Fruit fly (Drosophila melanogaster) S2 (cell line): Measurements from ENCODE around the gene CG33946.

Experiments
- CG8478 ChIP-seq: fragments of >200 bp; optimal IDR thresholded peaks from 2 replicates; lab custom pipeline; 2018
- CTCF ChIP-seq, 2 experiments: fragments of >200 bp; optimal IDR thresholded peaks; 2 replicates each; lab custom pipeline; 2018

CG33946 gene

DNA sequence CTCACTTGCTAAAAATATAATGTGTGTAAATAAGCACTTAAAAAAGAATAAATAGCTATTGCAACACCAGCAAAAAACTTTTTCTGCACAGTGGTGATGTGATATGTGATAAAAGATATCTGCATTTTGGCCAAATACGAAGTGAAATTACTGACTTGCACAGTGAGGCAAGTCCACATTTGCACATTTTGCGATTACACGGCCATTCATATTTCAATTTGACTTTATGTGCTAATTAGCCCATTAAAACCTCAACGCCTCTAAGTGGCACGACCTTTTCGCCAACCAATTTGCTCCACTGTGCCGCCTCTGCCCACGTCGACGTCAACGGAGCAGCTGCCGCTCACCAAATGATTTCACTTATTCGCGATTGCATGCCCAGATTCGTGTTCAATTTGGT, at the start of gene CG33946:
Gene CG33946, plus strand, starts transcription at position 392 of the 400 bp plus-strand sequence.
- TF ChIP-seq CTCF (optimal IDR thresholded peaks at IDR 0.05; lab: Kevin White, UChicago) = no peak
- TF ChIP-seq CG8478 = no peak

DNA sequence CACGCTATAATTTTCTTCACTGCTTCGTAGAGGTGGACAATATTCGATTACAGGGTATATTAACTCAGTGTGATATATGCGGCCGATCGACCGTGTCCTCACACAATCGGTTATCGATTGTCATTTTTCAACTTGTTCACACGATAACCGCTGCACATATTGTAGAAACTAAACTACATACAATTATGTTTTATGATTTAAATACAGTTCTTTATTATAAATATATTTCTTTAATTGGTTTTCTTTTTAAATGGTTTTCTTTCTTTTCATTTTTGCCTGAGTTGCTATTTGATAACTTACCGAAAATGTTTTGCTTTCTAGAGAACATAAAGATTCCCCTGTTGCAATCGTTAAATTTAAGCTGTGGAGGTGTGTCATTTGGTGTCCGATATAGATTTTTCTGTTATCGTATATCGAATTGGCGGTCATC, 46.5 kb upstream of the CG33946 start, which contains the start of the genes fmt and CG7376:
Gene fmt, minus strand, starts transcription at position 55 of the 430 bp plus-strand sequence.
Gene CG7376, plus strand, starts transcription at position 423 of the 430 bp plus-strand sequence.
- TF ChIP-seq CG8478 (no peak), CTCF (optimal IDR thresholded peaks at IDR 0.05; lab: Kevin White, UChicago) (no peak)

DNA sequence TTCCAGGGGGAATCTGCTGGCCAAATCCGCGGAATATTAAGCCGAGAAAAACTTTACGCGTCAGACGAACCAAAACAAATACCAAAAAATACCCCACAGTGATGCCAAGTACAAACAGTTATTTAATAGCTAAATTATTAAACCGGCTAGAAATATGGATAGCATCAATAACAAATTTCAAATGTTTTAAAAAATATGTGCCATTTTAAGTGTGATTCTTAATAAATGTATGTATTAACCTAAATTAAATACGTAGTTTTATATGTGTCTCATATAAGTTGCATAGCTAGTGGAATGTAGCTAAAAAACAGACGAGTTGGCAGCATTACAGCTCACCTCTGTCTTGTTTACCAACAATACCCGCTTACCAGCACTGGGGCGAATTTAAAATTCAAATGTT, 38.6 kb upstream of the CG33946 start, which contains the start of gene CG10274:
Gene CG10274, minus strand, starts transcription at position 54 of the 400 bp plus-strand sequence.
- TF ChIP-seq CG8478 (no peak), CTCF (optimal IDR thresholded peaks at IDR 0.05; lab: Kevin White, UChicago) (no peak)

DNA sequence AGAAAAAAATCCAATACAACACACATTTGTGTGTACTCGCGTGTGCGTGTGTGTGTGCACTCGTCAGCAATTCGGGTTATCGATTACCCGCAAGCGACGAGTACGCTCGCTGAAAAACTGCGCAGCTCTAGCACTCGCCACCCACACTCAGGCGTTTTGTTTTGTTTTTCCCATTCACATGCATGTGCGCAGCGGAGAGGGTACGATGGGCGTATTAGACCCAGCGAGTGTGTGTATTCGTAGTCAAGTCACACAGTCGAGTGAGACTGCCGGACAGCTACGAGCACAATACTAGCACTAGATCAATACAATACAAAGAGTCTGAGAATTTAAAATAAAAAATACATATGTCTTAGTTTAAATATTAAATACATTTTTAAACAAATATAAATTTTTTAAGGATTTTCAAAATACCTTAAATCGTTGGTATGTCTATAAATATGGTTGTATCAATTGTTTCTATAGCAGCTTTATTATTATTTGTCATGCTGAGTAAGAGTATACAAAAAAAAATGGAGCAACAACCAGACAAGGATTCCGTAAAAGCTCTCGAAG, 35.4 kb upstream of the CG33946 start, which contains the start of the genes D19B and CG43293:
Gene D19B, minus strand, starts transcription at position 37 of the 555 bp plus-strand sequence.
Gene CG43293, plus strand, starts transcription at position 306 of the 555 bp plus-strand sequence.
- TF ChIP-seq CG8478 = no peak
- peak; percentile 30 to 53 for TF ChIP-seq CTCF (optimal IDR thresholded peaks at IDR 0.05; lab: Kevin White, UChicago)

DNA sequence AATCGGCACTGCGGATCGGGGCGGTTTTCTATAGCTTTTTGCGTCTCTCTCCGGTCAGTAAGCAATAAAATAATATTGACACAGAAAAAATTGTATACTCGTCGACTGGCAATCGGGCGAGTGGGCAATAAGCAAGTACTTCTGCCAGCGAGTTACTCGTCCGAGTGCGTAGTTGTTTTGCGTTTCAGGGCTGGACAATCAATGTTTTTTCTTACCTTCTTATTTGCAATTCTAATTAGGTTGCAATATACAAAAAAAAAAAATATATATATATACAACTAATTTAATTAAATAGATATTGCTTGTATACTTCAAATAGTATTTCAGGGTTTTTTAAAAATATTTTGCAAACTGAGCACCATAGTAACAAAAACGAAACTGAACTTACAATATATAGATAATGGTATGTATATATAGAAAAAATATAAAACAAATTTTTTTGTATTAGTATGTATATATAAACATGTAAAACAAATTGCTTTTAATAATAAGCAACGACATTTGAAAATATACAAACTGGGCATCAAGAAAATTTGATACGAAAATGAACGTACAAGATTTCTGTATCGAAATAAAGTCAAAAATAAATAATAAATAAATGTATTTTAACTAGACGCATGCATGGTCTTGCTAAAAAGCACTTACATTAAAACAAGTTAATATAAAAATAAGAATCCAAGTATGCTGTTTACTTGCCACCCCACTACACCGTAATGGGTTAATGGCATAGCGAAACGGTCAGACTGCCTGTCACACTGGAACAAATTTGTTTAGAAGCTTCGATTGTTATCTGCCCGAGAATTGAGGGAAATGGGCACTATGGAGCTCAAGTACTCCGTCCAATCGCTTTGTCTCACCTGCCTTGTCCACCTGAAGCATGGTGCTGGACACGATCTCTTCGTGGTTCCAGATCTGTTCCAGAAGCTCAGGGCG, 31.1 kb upstream of the CG33946 start, which contains the start of the genes D19A and CG7386:
Gene D19A, minus strand, starts transcription at position 129 of the 933 bp plus-strand sequence.
Gene CG7386, plus strand, starts transcription at position 751 of the 933 bp plus-strand sequence.
- TF ChIP-seq CTCF (optimal IDR thresholded peaks at IDR 0.05; lab: Kevin White, UChicago) = no peak
- no peak for TF ChIP-seq CG8478

DNA sequence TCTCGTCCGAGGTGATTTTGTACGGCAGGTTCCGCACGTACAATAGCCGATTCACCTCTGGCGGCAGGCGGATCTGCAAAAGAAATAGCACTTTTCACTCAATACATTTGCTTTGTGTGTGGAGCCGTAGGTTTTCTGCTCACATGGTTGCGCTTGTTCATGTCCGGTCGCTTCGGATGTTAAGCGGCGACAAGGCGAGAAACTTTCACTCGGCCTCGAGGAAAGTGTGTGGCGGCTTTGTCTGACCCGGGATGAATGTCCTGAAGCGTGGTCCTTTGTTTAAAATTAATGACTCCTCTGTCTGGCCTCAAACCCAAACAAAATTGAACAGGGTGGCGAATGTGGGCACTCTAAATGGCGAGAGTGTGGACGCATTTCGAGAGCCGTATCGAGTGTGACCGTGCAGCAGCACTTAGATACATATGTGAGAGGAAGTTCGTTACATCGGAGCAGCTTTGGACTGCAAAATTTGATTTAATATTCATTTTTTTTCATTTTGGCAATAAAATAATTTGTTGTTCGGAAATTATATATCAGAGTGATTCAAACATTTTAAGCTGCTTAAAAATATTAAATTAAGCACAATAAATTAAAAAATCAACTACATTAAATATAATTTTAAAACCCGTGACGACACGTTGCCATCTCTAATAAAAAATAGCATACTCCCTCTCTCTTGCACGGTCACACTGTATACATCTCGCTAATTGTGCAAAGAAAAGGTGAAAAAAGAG, 27.4 kb upstream of the CG33946 start, which contains the start of the genes Sf3b6 and Tnpo:
Gene Sf3b6, minus strand, starts transcription at position 358 of the 734 bp plus-strand sequence.
Gene Tnpo, plus strand, starts transcription at position 659 of the 734 bp plus-strand sequence.
- no peak for TF ChIP-seq CG8478
- TF ChIP-seq CTCF (optimal IDR thresholded peaks at IDR 0.05; lab: Kevin White, UChicago) = peak in 1 of 2 experiments; percentile 4

- TF ChIP-seq CG8478 = no peak
- no peak for TF ChIP-seq CTCF (optimal IDR thresholded peaks at IDR 0.05; lab: Kevin White, UChicago)
Observed at dm6 chr3L:6193556-6194114, 26.7 kb upstream of the CG33946 start.

- TF ChIP-seq CTCF (optimal IDR thresholded peaks at IDR 0.05; lab: Kevin White, UChicago) (no peak), CG8478 (no peak)
Observed at dm6 chr3L:6200173-6200572, 20.2 kb upstream of the CG33946 start, which contains the start of gene CG8219. Gene CG8219 (plus strand): TSS chr3L:6200473.

DNA sequence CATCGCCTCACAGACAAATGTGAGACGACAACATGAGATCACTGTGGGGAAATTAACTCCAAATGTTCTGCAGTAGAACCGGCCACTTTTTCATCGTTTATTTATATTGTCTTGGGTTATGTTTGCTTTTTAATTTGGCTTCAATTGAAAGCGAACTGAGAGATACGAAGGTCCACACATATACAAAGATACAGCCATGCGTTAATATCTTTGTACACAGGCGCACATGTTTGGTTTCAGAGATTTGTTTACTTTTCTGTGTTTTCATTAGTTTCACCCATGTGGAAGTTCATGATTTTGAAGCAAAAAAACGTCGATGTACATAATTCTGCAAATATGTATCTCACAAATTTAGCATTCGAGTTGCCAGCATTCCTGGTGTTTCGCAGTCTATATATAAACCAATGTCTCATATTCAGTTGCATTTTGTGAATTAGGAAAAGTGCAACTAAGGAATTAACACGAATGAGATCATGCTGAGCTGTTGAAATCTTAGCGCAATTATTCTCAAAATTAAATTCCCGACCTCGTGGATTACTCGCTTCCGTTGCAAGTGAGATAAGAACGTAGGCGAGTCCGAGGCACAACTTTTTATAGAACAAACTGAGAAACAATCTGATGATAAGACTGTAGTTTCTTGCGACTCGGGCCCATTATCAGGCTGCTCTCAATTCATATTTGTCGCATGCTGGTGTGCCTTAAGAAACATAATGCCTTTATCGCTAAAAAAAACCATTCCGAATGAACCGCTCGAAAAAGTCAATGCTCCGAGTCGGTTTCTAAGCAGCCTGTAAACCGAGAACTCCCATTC, 4.2 kb upstream of the CG33946 start:
- TF ChIP-seq CG8478 = no peak
- TF ChIP-seq CTCF (optimal IDR thresholded peaks at IDR 0.05; lab: Kevin White, UChicago) = no peak

DNA sequence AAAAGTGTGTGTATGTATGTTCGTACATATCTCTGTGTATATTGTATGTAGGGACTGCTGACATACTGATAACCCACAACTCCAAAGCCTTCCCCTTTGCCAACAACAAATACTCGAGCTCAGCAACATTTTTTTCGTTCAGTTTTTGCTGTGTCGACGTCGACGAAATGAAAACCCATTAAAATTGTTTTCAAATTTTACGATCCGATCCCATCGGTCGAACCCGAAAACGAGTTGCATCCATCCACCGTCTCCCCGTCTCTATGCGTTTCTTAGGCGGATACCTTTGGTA, 3.6 kb upstream of the CG33946 start:
- TF ChIP-seq CG8478 (no peak), CTCF (optimal IDR thresholded peaks at IDR 0.05; lab: Kevin White, UChicago) (no peak)

DNA sequence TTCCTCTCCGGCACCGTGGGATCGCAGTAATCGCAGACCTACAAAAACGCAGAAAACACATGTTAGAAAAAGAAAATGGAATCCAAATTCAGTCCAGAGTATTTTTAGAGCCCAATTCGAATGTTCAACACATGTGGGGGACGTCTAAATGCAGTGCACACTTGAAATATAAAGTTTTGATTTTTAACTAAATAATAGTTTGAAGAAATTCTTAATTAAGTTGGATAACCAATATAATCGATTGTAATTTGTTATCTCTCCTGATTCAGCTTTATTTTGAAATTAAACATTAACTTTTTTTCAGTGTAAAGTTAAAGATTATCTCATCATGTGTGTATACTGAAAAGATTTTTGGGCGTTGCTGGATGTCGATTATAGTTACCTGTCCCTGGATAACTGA, 3.2 kb upstream of the CG33946 start:
- TF ChIP-seq CG8478 = no peak
- no peak for TF ChIP-seq CTCF (optimal IDR thresholded peaks at IDR 0.05; lab: Kevin White, UChicago)

dm6 chr3L:6217806-6218205, 2.6 kb upstream of the CG33946 start, which contains the start of gene LanA:
Gene LanA (minus strand): TSS chr3L:6218022.
- TF ChIP-seq CTCF (optimal IDR thresholded peaks at IDR 0.05; lab: Kevin White, UChicago) (peak in 1 of 2 experiments; percentile 11), CG8478 (no peak)

DNA sequence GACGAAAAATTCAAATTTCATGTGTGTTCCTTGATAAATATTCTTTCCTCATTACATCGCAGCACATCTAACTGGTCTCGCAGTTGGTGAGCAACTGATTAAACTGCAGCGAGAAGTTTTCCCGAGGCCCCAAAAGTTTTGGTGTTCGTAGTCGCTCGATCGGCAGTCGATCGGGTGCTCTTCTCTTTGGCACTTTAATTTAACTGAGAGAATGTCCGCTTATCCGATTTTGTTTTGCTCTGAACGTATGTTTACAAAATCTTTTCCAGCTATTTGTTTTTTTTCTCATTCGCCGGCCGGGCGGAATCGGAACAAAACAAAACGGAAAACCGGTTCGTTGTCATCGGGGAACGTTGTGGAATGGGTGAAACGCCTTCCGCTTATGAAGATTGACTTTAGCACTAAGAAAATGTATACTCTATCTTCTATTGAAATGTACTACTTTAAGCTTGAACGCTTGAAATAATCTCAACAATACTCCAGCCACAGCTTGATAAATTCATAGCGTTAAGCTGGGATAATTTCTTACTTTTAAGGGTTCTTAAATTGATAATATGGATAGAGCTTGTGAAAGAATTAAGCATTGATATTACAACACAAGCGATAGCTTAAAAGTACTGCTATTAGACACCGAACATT, 1.7 kb upstream of the CG33946 start:
- TF ChIP-seq CG8478 = no peak
- TF ChIP-seq CTCF (optimal IDR thresholded peaks at IDR 0.05; lab: Kevin White, UChicago) = no peak
